Worm (Caenorhabditis elegans) whole organism, L4/young adult: Measurements from ENCODE around the gene nlp-67.
"Not testable (repeated sequence)": the region's sequence is repeated elsewhere in the genome, so short reads cannot be mapped to it uniquely, and the experiment has no call there.

Experiments
- W03F9.2 ChIP-seq: fragments of 150-350 bp; optimal IDR thresholded peaks from 2 replicates; lab custom pipeline; 2014; ENCODE audit warnings: missing biosample characterization, missing genetic modification characterization
- dao-5 ChIP-seq: sonication (generic microtip); optimal IDR thresholded peaks from 2 replicates; lab custom pipeline; 2016; ENCODE audit warnings: missing genotype, missing genetic modification characterization, moderate library complexity, missing compliant biosample characterization
- him-1 ChIP-seq: sonication (generic microtip); optimal IDR thresholded peaks from 2 replicates; lab custom pipeline; 2016; ENCODE audit warnings: missing genotype, missing genetic modification reagents, missing genetic modification characterization, missing compliant biosample characterization

Gene nlp-67

DNA sequence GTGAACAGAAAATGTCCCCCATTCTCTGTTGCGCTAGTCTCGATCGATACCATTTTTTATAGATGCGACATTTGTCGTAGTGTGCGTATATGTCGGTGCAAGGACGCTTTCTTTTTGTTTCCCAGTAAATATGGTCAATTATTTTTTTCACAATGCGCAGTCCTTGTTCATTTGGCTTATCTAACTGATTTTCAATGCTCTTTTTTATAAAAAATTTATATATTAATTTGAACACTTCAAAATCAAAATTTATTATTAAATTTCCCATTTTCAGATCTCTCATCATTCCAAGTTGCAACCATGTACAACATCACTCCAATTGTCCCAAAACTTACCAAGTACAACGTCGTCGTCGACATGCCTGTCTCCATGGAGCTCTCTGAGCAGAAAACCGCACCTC, 32.9 kb downstream of the nlp-67 start, which contains the start of gene F23A7.1:
F23A7.1 (plus strand) TSS at position 301 of the 400 bp plus-strand sequence.
- TF ChIP-seq dao-5 (tag; lab: Kevin White, UChicago) (no peak), W03F9.2 (tag; lab: Kevin White, UChicago) (no peak), him-1 (tag; lab: Kevin White, UChicago) (no peak)

DNA sequence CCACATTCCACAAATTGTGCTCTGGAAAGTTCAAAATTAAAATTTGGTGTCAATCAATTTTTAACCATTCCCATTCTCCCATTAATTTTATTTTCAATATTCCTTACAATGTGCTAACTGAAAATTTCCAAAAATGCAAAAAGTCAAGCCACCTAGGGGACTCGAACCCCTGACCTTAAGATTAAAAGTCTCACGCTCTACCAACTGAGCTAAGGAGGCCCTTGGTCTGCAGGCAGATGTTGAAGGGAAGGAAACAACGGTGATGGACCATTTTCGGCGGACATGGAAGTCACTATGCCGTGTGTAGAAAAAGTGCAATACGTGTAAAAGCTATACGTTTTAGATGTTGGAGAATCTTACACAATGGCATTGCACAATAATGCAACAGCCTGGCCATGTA, 33.6 kb downstream of the nlp-67 start:
- TF ChIP-seq dao-5 (tag; lab: Kevin White, UChicago) (no peak), him-1 (tag; lab: Kevin White, UChicago) (no peak), W03F9.2 (tag; lab: Kevin White, UChicago) (no peak)

DNA sequence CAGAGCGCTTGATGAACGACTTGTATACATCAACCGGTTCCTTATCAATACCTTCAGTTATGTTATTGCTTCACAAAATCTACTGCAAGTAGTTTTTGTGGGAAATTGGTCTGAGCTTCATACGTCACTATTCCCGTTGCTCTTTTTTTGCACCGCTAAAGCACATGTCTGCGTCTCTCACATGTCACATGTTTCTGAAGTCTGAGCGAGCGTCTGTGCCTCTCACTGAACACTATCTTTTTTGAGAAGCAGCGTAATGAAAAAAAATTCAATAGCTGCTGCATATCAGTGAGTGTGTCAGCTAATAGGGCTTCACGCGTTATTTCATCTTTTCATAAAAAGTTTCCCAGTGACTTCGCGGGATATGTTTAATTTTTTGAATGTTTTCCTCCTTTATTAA, 34.1 kb downstream of the nlp-67 start:
- TF ChIP-seq W03F9.2 (tag; lab: Kevin White, UChicago) = no peak
- TF ChIP-seq him-1 (tag; lab: Kevin White, UChicago) = no peak
- TF ChIP-seq dao-5 (tag; lab: Kevin White, UChicago) = no peak

DNA sequence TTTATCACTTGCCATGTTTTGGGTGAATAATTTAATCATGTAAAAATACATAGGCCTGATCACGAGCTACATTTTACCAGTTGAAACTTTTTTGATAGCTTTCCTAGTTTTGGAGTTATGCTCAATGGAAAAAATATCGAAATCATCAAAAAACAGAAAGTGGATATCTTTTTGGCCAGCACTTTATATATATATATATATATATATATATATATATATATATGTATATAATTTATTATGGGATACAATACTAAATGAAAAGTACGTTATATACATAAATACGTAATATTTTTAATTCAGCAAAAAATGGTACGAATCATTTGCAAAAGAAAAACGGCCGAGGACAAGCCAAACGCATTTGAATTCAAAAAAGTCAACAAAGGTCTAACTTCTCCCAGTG, 35.5 kb downstream of the nlp-67 start, which contains the start of gene F23A7.3:
F23A7.3 (plus strand) TSS at position 301 of the 400 bp plus-strand sequence.
- not testable (repeated sequence) for TF ChIP-seq dao-5, him-1, W03F9.2 (tag; lab: Kevin White, UChicago)

DNA sequence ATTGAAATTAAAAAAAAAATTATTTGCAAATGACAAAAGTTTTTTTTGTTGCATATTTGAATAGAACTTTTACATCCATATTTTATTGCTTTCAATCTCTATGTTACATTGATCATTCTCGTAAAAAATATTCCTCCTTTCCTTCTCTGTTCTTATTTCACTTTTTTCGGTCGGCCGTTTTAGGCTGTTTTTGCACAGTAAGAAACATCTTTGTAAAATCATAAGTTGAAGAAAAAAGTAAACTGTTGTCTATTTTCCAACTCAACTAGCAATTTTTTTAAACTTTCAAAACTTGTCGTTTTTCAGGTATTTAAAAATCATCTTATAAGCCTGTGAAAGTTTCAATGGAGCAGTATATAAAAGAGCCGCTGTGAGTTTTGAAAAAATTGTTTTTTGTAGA, 44.5 kb downstream of the nlp-67 start, which contains the start of gene F23A7.5:
F23A7.5 (plus strand) TSS at position 301 of the 400 bp plus-strand sequence.
- TF ChIP-seq him-1 (tag; lab: Kevin White, UChicago) (no peak), W03F9.2 (tag; lab: Kevin White, UChicago) (no peak), dao-5 (tag; lab: Kevin White, UChicago) (no peak)
